Worm (Caenorhabditis elegans) whole organism, late embryonic: Measurements from ENCODE around the gene R148.7.

ENCODE experiments used
- C08G9.2 ChIP-seq: sonication (generic microtip); optimal IDR thresholded peaks from 2 replicates; lab custom pipeline; 2016; ENCODE audit warnings: mild to moderate bottlenecking, missing genetic modification characterization, moderate library complexity, missing compliant biosample characterization
- K02D7.2 ChIP-seq: sonication (generic microtip); optimal IDR thresholded peaks from 2 replicates; lab custom pipeline; 2017; ENCODE audit warnings: mild to moderate bottlenecking, missing genetic modification characterization, missing compliant biosample characterization
- K09A11.1 ChIP-seq: sonication (generic microtip); optimal IDR thresholded peaks from 2 replicates; lab custom pipeline; 2017; ENCODE audit warnings: antibody characterized with exemption, mild to moderate bottlenecking, missing genetic modification characterization, missing compliant biosample characterization; ENCODE audit not compliant: insufficient read depth
- ahr-1 ChIP-seq: sonication (generic microtip); optimal IDR thresholded peaks from 2 replicates; lab custom pipeline; 2016; ENCODE audit warnings: missing genetic modification characterization, missing compliant biosample characterization
- ama-1 ChIP-seq: fragments of 150-350 bp; optimal IDR thresholded peaks from 2 replicates; lab custom pipeline; 2014
- ceh-14 ChIP-seq: sonication (generic microtip); optimal IDR thresholded peaks from 2 replicates; lab custom pipeline; 2016; ENCODE audit warnings: missing genotype, missing genetic modification characterization, missing compliant biosample characterization
- ceh-22 ChIP-seq: sonication (generic microtip); optimal IDR thresholded peaks from 2 replicates; lab custom pipeline; 2017; ENCODE audit warnings: missing biosample characterization, missing genetic modification characterization
- ceh-24 ChIP-seq: sonication (generic microtip); optimal IDR thresholded peaks from 2 replicates; lab custom pipeline; 2016; ENCODE audit warnings: mild to moderate bottlenecking, missing genetic modification characterization, missing compliant biosample characterization
- ceh-31 ChIP-seq: sonication (generic microtip); optimal IDR thresholded peaks from 2 replicates; lab custom pipeline; 2016; ENCODE audit warnings: missing genetic modification characterization, missing compliant biosample characterization
- ceh-34 ChIP-seq: sonication (generic microtip); optimal IDR thresholded peaks from 2 replicates; lab custom pipeline; 2016; ENCODE audit warnings: mild to moderate bottlenecking, missing genetic modification characterization, missing compliant biosample characterization
- ceh-45 ChIP-seq: fragments of 200-800 bp; sonication (Bioruptor generic); IDR thresholded peaks from 2 replicates; pipeline ENCODE4 v1.3.6; 2022; ENCODE audit warnings: missing genetic modification reagents, missing genetic modification characterization, missing compliant biosample characterization
- ceh-48 ChIP-seq: sonication (generic microtip); optimal IDR thresholded peaks from 2 replicates; lab custom pipeline; 2016; ENCODE audit warnings: missing genetic modification characterization, inconsistent platforms, missing compliant biosample characterization
- ceh-9 ChIP-seq: sonication (generic microtip); optimal IDR thresholded peaks from 2 replicates; lab custom pipeline; 2016; ENCODE audit warnings: mild to moderate bottlenecking, missing genetic modification characterization, inconsistent platforms, missing compliant biosample characterization
- che-1 ChIP-seq: sonication (generic microtip); optimal IDR thresholded peaks from 2 replicates; lab custom pipeline; 2016; ENCODE audit warnings: mild to moderate bottlenecking, missing genetic modification characterization, missing compliant biosample characterization
- dmd-4 ChIP-seq: sonication (generic microtip); optimal IDR thresholded peaks from 2 replicates; lab custom pipeline; 2016; ENCODE audit warnings: borderline replicate concordance, missing genetic modification characterization, missing compliant biosample characterization
- elt-4 ChIP-seq: sonication (generic microtip); optimal IDR thresholded peaks from 2 replicates; lab custom pipeline; 2016; ENCODE audit warnings: missing genetic modification characterization, missing compliant biosample characterization
- ets-4 ChIP-seq: sonication (generic microtip); optimal IDR thresholded peaks from 2 replicates; lab custom pipeline; 2016; ENCODE audit warnings: missing genetic modification characterization, missing compliant biosample characterization
- eyg-1 ChIP-seq: sonication (generic microtip); optimal IDR thresholded peaks from 2 replicates; lab custom pipeline; 2016; ENCODE audit warnings: missing genotype, missing genetic modification characterization, missing compliant biosample characterization
- fkh-6 ChIP-seq: sonication (generic microtip); optimal IDR thresholded peaks from 2 replicates; lab custom pipeline; 2016; ENCODE audit warnings: missing genetic modification characterization, missing compliant biosample characterization
- hlh-13 ChIP-seq: fragments of 200-800 bp; sonication (Bioruptor generic); optimal IDR thresholded peaks from 2 replicates; lab custom pipeline; 2018; ENCODE audit warnings: mild to moderate bottlenecking, missing genetic modification characterization, missing compliant biosample characterization
- hlh-15 ChIP-seq: sonication (generic microtip); optimal IDR thresholded peaks from 2 replicates; lab custom pipeline; 2016; ENCODE audit warnings: missing genetic modification characterization, missing compliant biosample characterization
- hlh-6 ChIP-seq: sonication (generic microtip); optimal IDR thresholded peaks from 2 replicates; lab custom pipeline; 2016; ENCODE audit warnings: missing genotype, missing genetic modification characterization, missing compliant biosample characterization
- hlh-8 ChIP-seq: sonication (generic microtip); optimal IDR thresholded peaks from 2 replicates; lab custom pipeline; 2016; ENCODE audit warnings: missing genotype, missing genetic modification characterization, missing compliant biosample characterization
- lin-11 ChIP-seq: fragments of 200-800 bp; sonication (Bioruptor generic); optimal IDR thresholded peaks from 2 replicates; lab custom pipeline; 2018; ENCODE audit warnings: mild to moderate bottlenecking, missing genetic modification characterization, missing compliant biosample characterization
- madf-2 ChIP-seq: sonication (generic microtip); optimal IDR thresholded peaks from 2 replicates; lab custom pipeline; 2017; ENCODE audit warnings: missing genetic modification characterization, missing compliant biosample characterization
- nfya-1 ChIP-seq: sonication (generic microtip); optimal IDR thresholded peaks from 2 replicates; lab custom pipeline; 2017; ENCODE audit warnings: missing genetic modification characterization, mild to moderate bottlenecking, missing compliant biosample characterization, antibody characterized with exemption, moderate library complexity
- nhr-11 ChIP-seq: fragments of 150-350 bp; optimal IDR thresholded peaks from 2 replicates; lab custom pipeline; 2014; ENCODE audit warnings: missing biosample characterization, missing genetic modification characterization
- nhr-232 ChIP-seq: sonication (generic microtip); optimal IDR thresholded peaks from 2 replicates; lab custom pipeline; 2016; ENCODE audit warnings: missing genetic modification characterization, missing compliant biosample characterization
- npax-4 ChIP-seq: sonication (generic microtip); optimal IDR thresholded peaks from 2 replicates; lab custom pipeline; 2016; ENCODE audit warnings: missing genetic modification characterization, missing compliant biosample characterization
- odd-2 ChIP-seq: sonication (generic microtip); optimal IDR thresholded peaks from 2 replicates; lab custom pipeline; 2017; ENCODE audit warnings: antibody characterized with exemption, mild to moderate bottlenecking, missing genetic modification characterization, missing compliant biosample characterization
- pag-3 ChIP-seq: sonication (generic microtip); optimal IDR thresholded peaks from 2 replicates; lab custom pipeline; 2016; ENCODE audit warnings: missing compliant biosample characterization, missing genetic modification characterization, borderline replicate concordance
- pat-9 ChIP-seq: fragments of 200-800 bp; sonication (Bioruptor generic); optimal IDR thresholded peaks from 2 replicates; lab custom pipeline; 2018; ENCODE audit warnings: mild to moderate bottlenecking, missing genetic modification characterization, moderate library complexity, missing compliant biosample characterization
- pax-1 ChIP-seq: fragments of 150-350 bp; optimal IDR thresholded peaks from 2 replicates; lab custom pipeline; 2014; ENCODE audit warnings: missing biosample characterization, missing genetic modification characterization
- pha-2 ChIP-seq: sonication (generic microtip); optimal IDR thresholded peaks from 2 replicates; lab custom pipeline; 2017; ENCODE audit warnings: mild to moderate bottlenecking, missing genetic modification characterization, missing compliant biosample characterization
- pha-4 ChIP-seq: fragments of 150-350 bp; optimal IDR thresholded peaks from 2 replicates; lab custom pipeline; 2018; ENCODE audit warnings: missing biosample characterization, missing genetic modification reagents, missing genetic modification characterization
- pqm-1 ChIP-seq: sonication (generic microtip); optimal IDR thresholded peaks from 2 replicates; lab custom pipeline; 2016; ENCODE audit warnings: missing genetic modification characterization, missing compliant biosample characterization
- pros-1 ChIP-seq: fragments of 150-350 bp; optimal IDR thresholded peaks from 2 replicates; lab custom pipeline; 2014; ENCODE audit warnings: missing biosample characterization, missing genetic modification reagents, missing genetic modification characterization
- rnt-1 ChIP-seq: sonication (generic microtip); optimal IDR thresholded peaks from 2 replicates; lab custom pipeline; 2016; ENCODE audit warnings: missing genetic modification characterization, missing compliant biosample characterization
- sdc-2 ChIP-seq: sonication (generic microtip); optimal IDR thresholded peaks from 2 replicates; lab custom pipeline; 2016; ENCODE audit warnings: missing genotype, missing genetic modification characterization, missing compliant biosample characterization
- syd-9 ChIP-seq: sonication (generic microtip); optimal IDR thresholded peaks from 2 replicates; lab custom pipeline; 2016; ENCODE audit warnings: mild to moderate bottlenecking, missing genetic modification characterization, moderate library complexity, missing compliant biosample characterization
- unc-42 ChIP-seq: sonication (generic microtip); optimal IDR thresholded peaks from 2 replicates; lab custom pipeline; 2016; ENCODE audit warnings: missing genotype, missing genetic modification characterization, missing compliant biosample characterization
- unc-55 ChIP-seq: sonication (generic microtip); optimal IDR thresholded peaks from 2 replicates; lab custom pipeline; 2017; ENCODE audit warnings: missing biosample characterization, missing genetic modification reagents, missing genetic modification characterization
- zip-5 ChIP-seq: sonication (generic microtip); optimal IDR thresholded peaks from 2 replicates; lab custom pipeline; 2016; ENCODE audit warnings: missing genetic modification characterization, missing compliant biosample characterization
- ztf-16 ChIP-seq: sonication (generic microtip); optimal IDR thresholded peaks from 2 replicates; lab custom pipeline; 2017; ENCODE audit warnings: missing genetic modification characterization, missing compliant biosample characterization

R148.7 gene

ce11 chrIII:3171382-3171781 is 26.8 kb downstream of the R148.7 start, which contains the start of gene R148.4:
Gene R148.4 (plus strand): TSS chrIII:3171592.
- TF ChIP-seq pha-2 (tag; lab: Kevin White, UChicago) = no peak
- TF ChIP-seq ceh-48 = no peak
- TF ChIP-seq ceh-34 = no peak
- TF ChIP-seq elt-4 (tag; lab: Kevin White, UChicago) = no peak
- no peak for TF ChIP-seq unc-42
- no peak for TF ChIP-seq npax-4
- no peak for TF ChIP-seq nhr-232
- no peak for TF ChIP-seq ceh-31
- TF ChIP-seq pha-4 (tag; lab: Kevin White, UChicago) = no peak
- TF ChIP-seq rnt-1 (tag; lab: Kevin White, UChicago) = no peak
- TF ChIP-seq ceh-9 = no peak
- TF ChIP-seq hlh-13 (GFP tag; lab: Kevin White, UChicago) = no peak
- TF ChIP-seq dmd-4 (tag; lab: Kevin White, UChicago) = no peak
- TF ChIP-seq unc-55 (GFP tag; lab: Kevin White, UChicago) = no peak
- TF ChIP-seq lin-11 (tag; lab: Kevin White, UChicago) = no peak
- no peak for TF ChIP-seq ets-4 (tag; lab: Kevin White, UChicago)
- no peak for TF ChIP-seq ceh-22
- no peak for TF ChIP-seq K02D7.2
- TF ChIP-seq ztf-16 = no peak
- no peak for TF ChIP-seq madf-2

- TF ChIP-seq nhr-11 (tag; lab: Kevin White, UChicago) = no peak
- TF ChIP-seq pag-3 = no peak
- TF ChIP-seq pax-1 (tag; lab: Kevin White, UChicago) = no peak
- no peak for TF ChIP-seq dmd-4 (tag; lab: Kevin White, UChicago)
- TF ChIP-seq fkh-6 = no peak
- no peak for TF ChIP-seq pros-1 (tag; lab: Kevin White, UChicago)
- peak; percentile 81 for TF ChIP-seq ceh-48
- TF ChIP-seq hlh-15 (tag; lab: Kevin White, UChicago) = no peak
- no peak for TF ChIP-seq ahr-1
- TF ChIP-seq, all 69 proteins: peak for 1
Observed at ce11 chrIII:3170538-3170937, 27.7 kb downstream of the R148.7 start.

- TF ChIP-seq syd-9 (tag; lab: Kevin White, UChicago) = no peak
- no peak for TF ChIP-seq nhr-232
- TF ChIP-seq che-1 = no peak
- no peak for TF ChIP-seq ceh-48
- no peak for TF ChIP-seq ceh-14 (tag; lab: Kevin White, UChicago)
- no peak for TF ChIP-seq pat-9 (tag; lab: Kevin White, UChicago)
- TF ChIP-seq odd-2 (tag; lab: Kevin White, UChicago) = no peak
- TF ChIP-seq nhr-11 (tag; lab: Kevin White, UChicago) = no peak
- TF ChIP-seq ceh-24 (tag; lab: Kevin White, UChicago) = no peak
- no peak for TF ChIP-seq ama-1 (lab: Kevin White, UChicago)
- no peak for TF ChIP-seq pqm-1 (tag; lab: Kevin White, UChicago)
- no peak for TF ChIP-seq hlh-6 (tag; lab: Kevin White, UChicago)
- no peak for TF ChIP-seq nfya-1 (tag; lab: Kevin White, UChicago)
- no peak for TF ChIP-seq unc-55 (GFP tag; lab: Kevin White, UChicago)
Observed at ce11 chrIII:3169279-3169678, 28.9 kb downstream of the R148.7 start.

- TF ChIP-seq sdc-2 (tag; lab: Kevin White, UChicago) (no peak), hlh-8 (no peak), dmd-4 (tag; lab: Kevin White, UChicago) (no peak), C08G9.2 (no peak), nhr-11 (tag; lab: Kevin White, UChicago) (no peak), ets-4 (tag; lab: Kevin White, UChicago) (no peak), ceh-45 (GFP tag; lab: Robert Waterston, UW) (no peak), zip-5 (tag; lab: Kevin White, UChicago) (no peak), syd-9 (tag; lab: Kevin White, UChicago) (no peak), K09A11.1 (tag; lab: Kevin White, UChicago) (no peak), eyg-1 (tag; lab: Kevin White, UChicago) (no peak), ztf-16 (no peak), hlh-6 (tag; lab: Kevin White, UChicago) (no peak), pqm-1 (tag; lab: Kevin White, UChicago) (no peak)
Observed at ce11 chrIII:3165309-3165708, 32.9 kb downstream of the R148.7 start, which contains the start of gene R148.5. Gene R148.5 (plus strand): TSS chrIII:3165639.
